Fruit fly (Drosophila melanogaster): ENCODE measurements around the gene Naam.

DNA sequence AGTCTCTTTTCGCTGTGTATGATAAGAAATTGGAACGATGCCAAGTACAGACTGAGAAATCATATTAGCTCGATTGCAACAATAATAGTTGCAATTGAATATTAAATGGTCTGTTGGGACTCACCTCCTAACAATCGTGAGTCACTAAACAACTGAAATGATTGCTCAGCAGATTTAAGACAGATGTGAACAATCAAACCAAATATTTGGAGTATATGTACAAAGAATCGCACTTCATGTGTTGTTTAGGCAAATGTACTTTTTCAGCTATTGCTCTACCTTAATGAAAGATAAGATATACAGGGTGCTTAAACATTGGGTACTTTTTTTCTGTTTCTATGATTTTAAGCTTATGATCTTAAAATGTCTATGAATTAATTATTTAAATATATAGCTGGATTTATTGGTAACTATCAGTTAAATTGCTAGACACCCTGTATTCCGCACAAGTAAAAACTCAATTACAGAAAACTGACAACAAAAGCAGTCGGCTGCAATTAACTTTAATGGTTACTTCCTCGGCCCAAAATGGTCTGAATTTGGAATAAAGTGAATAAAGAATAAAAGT is 29.7 kb upstream of the Naam start:
- TF ChIP-seq usp (GFP tag; optimal IDR thresholded peaks at IDR 0.05), result no peak
- no peak for TF ChIP-seq CG8478 (optimal IDR thresholded peaks at IDR 0.05)

Measured in whole organism.